Worm (Caenorhabditis elegans): ENCODE results near the gene grl-27.
"Not testable (repeated sequence)": the region's sequence is repeated elsewhere in the genome, so short reads cannot be mapped to it uniquely, and the experiment has no call there.

ce11 chrV:3572408-3572807 lies 3.3 kb downstream of the grl-27 start, which contains the start of gene F40C5.1:
- not testable (repeated sequence) for TF ChIP-seq lin-32 (GFP tag; optimal IDR thresholded peaks at IDR 0.05); drap-1 (GFP tag; optimal IDR thresholded peaks at IDR 0.05); unc-120 (tag; optimal IDR thresholded peaks at IDR 0.05; ENCODE audit: poor library complexity, severe bottlenecking); ztf-11 (tag; optimal IDR thresholded peaks at IDR 0.05); nhr-12 (tag; optimal IDR thresholded peaks at IDR 0.05); ces-1 (GFP tag; optimal IDR thresholded peaks at IDR 0.05); tbx-8 (GFP tag; optimal IDR thresholded peaks at IDR 0.05); elt-3 (tag; optimal IDR thresholded peaks at IDR 0.05); blmp-1 (tag; optimal IDR thresholded peaks at IDR 0.05); nhr-28 (tag; optimal IDR thresholded peaks at IDR 0.05)
